Fruit fly (Drosophila melanogaster): Measurements from ENCODE around the gene Sk1.

DNA sequence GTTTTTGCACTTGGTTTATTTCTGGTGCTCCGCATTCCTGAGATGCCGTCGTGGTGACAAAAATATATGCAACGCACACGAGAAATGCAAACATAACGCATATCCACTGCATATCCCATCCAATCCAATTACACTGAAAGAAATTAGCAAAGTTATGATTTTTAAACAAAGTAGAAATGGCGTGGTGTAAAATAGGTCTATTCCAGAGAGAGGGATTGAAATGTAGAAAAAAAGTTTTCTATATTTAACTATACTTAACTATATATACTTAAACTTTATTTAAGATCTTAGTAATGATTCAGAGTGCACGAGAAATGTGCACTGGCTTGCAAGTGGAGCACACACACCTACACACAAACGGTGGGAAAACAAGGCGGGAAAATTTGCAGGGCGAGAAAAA lies 49.9 kb downstream of the Sk1 start:
- TF ChIP-seq CG8478 (optimal IDR thresholded peaks at IDR 0.05) = no peak
- no peak for TF ChIP-seq CTCF (optimal IDR thresholded peaks at IDR 0.05)

All from S2 (cell line).